Worm (Caenorhabditis elegans): ENCODE data around the gene tceb-3.

- TF ChIP-seq ama-1 (optimal IDR thresholded peaks at IDR 0.05) (no peak), lim-6 (tag; optimal IDR thresholded peaks at IDR 0.05) (no peak), sdc-2 (tag; optimal IDR thresholded peaks at IDR 0.05) (no peak), pha-4 (tag; optimal IDR thresholded peaks at IDR 0.05) (no peak)
These were observed 17.5 kb upstream of the tceb-3 start for ce11 chrII:10964748-10965147.
